Worm (Caenorhabditis elegans) whole organism, L3 larva: ENCODE data around the gene Y116A8C.10.

Experiments used
- aly-2 ChIP-seq: fragments of 150-350 bp; optimal IDR thresholded peaks from 2 replicates; lab custom pipeline; 2014; ENCODE audit warnings: missing biosample characterization, missing genetic modification characterization
- daf-12 ChIP-seq: fragments of 150-350 bp; optimal IDR thresholded peaks from 2 replicates; lab custom pipeline; 2014; ENCODE audit warnings: missing biosample characterization, missing genetic modification reagents, missing genetic modification characterization
- nhr-23 ChIP-seq: fragments of 150-350 bp; optimal IDR thresholded peaks from 2 replicates; lab custom pipeline; 2014; ENCODE audit warnings: missing biosample characterization, missing genetic modification reagents, missing genetic modification characterization
- nhr-28 ChIP-seq: fragments of 150-350 bp; optimal IDR thresholded peaks from 2 replicates; lab custom pipeline; 2014; ENCODE audit warnings: missing biosample characterization, missing genetic modification characterization

- no peak for TF ChIP-seq daf-12 (tag; lab: Kevin White, UChicago)
- no peak for TF ChIP-seq aly-2
- no peak for TF ChIP-seq nhr-23 (tag; lab: Kevin White, UChicago)
- no peak for TF ChIP-seq nhr-28
Observed at ce11 chrIV:16921999-16922398, 16.9 kb downstream of the Y116A8C.10 start.
